Worm (Caenorhabditis elegans): ENCODE data around the gene mam-4.

ce11 chrV:11234350-11234749 is 13.6 kb upstream of the mam-4 start, which contains the start of gene T19B10.5:
- TF ChIP-seq set-16 (GFP tag; IDR thresholded peaks at IDR 0.05) (no peak), daf-19 (GFP tag; conservative IDR thresholded peaks at IDR 0.05) (no peak), ztf-11 (tag; optimal IDR thresholded peaks at IDR 0.05) (no peak), lsy-2 (tag; optimal IDR thresholded peaks at IDR 0.05) (no peak), D1046.2 (GFP tag; IDR thresholded peaks at IDR 0.05) (no peak), fkh-10 (GFP tag; optimal IDR thresholded peaks at IDR 0.05) (no peak), ZK337.2 (GFP tag; IDR thresholded peaks at IDR 0.05) (no peak), F49E8.2 (tag; optimal IDR thresholded peaks at IDR 0.05; ENCODE audit: borderline replicate concordance) (no peak), Y105C5A.15 (GFP tag; IDR thresholded peaks at IDR 0.05) (no peak)
